Worm (Caenorhabditis elegans) whole organism, early embryonic: ENCODE data around the gene srab-21.

Source experiments
- B0310.2 ChIP-seq: sonication (generic microtip); optimal IDR thresholded peaks from 2 replicates; lab custom pipeline; 2016; ENCODE audit warnings: mild to moderate bottlenecking, missing genetic modification characterization, missing compliant biosample characterization
- F13C5.2 ChIP-seq: sonication (generic microtip); optimal IDR thresholded peaks from 2 replicates; lab custom pipeline; 2017; ENCODE audit warnings: mild to moderate bottlenecking, missing genetic modification characterization, inconsistent platforms, missing compliant biosample characterization
- aly-1 ChIP-seq: sonication (generic microtip); optimal IDR thresholded peaks from 2 replicates; lab custom pipeline; 2016; ENCODE audit warnings: missing genetic modification characterization, missing compliant biosample characterization
- ama-1 ChIP-seq: fragments of 150-350 bp; optimal IDR thresholded peaks from 2 replicates; lab custom pipeline; 2014
- ceh-13 ChIP-seq: fragments of 200-800 bp; sonication (Bioruptor generic); optimal IDR thresholded peaks from 2 replicates; lab custom pipeline; 2018; ENCODE audit warnings: mild to moderate bottlenecking, missing genetic modification characterization, missing compliant biosample characterization
- ceh-36 ChIP-seq: sonication (generic microtip); optimal IDR thresholded peaks from 2 replicates; lab custom pipeline; 2016; ENCODE audit warnings: missing genetic modification characterization, inconsistent platforms, missing compliant biosample characterization
- ets-7 ChIP-seq: sonication (generic microtip); optimal IDR thresholded peaks from 2 replicates; lab custom pipeline; 2016; ENCODE audit warnings: missing genotype, missing genetic modification characterization, missing compliant biosample characterization
- flt-1 ChIP-seq: fragments of 200-800 bp; sonication (Bioruptor generic); IDR thresholded peaks from 2 replicates; pipeline ENCODE4 v1.3.6; 2022; ENCODE audit warnings: missing genetic modification characterization, missing compliant biosample characterization
- hmbx-1 ChIP-seq: sonication (generic microtip); optimal IDR thresholded peaks from 2 replicates; lab custom pipeline; 2016; ENCODE audit warnings: mild to moderate bottlenecking, missing genetic modification characterization, missing compliant biosample characterization
- hmg-4 ChIP-seq: fragments of 200-800 bp; sonication (Bioruptor generic); optimal IDR thresholded peaks from 2 replicates; lab custom pipeline; 2018; ENCODE audit warnings: mild to moderate bottlenecking, missing genetic modification characterization, missing compliant biosample characterization
- hnd-1 ChIP-seq: sonication (generic microtip); optimal IDR thresholded peaks from 2 replicates; lab custom pipeline; 2016; ENCODE audit warnings: missing genetic modification characterization, missing compliant biosample characterization
- pes-1 ChIP-seq: fragments of 200-800 bp; sonication (Bioruptor generic); IDR thresholded peaks from 2 replicates; pipeline ENCODE4 v1.3.6; 2022; ENCODE audit warnings: missing genetic modification reagents, missing genetic modification characterization, missing compliant biosample characterization
- scrt-1 ChIP-seq: fragments of 200-800 bp; sonication (Bioruptor generic); IDR thresholded peaks from 2 replicates; pipeline ENCODE4 v1.3.6; 2022; ENCODE audit warnings: missing genetic modification characterization, missing compliant biosample characterization
- sea-1 ChIP-seq: fragments of 200-800 bp; sonication (Bioruptor generic); conservative IDR thresholded peaks from 2 replicates; pipeline ENCODE4 v1.3.6; 2022; ENCODE audit warnings: missing genetic modification characterization, missing compliant biosample characterization
- tbx-11 ChIP-seq: fragments of 200-800 bp; sonication (Bioruptor generic); IDR thresholded peaks from 2 replicates; pipeline ENCODE4 v1.3.6; 2022; ENCODE audit warnings: missing genetic modification characterization, missing compliant biosample characterization
- tbx-37 ChIP-seq: fragments of 200-800 bp; sonication (Bioruptor generic); conservative IDR thresholded peaks from 2 replicates; pipeline ENCODE4 v1.3.6; 2022; ENCODE audit warnings: missing genetic modification reagents, missing genetic modification characterization, missing compliant biosample characterization
- tra-4 ChIP-seq: sonication (generic microtip); optimal IDR thresholded peaks from 2 replicates; lab custom pipeline; 2017; ENCODE audit warnings: missing genetic modification characterization, missing compliant biosample characterization

Gene srab-21

ce11 chrV:3428697-3429096 is 4.5 kb upstream of the srab-21 start, which contains the start of gene srab-20:
Gene srab-20 (plus strand): TSS chrV:3428997.
- TF ChIP-seq hnd-1 (tag; lab: Kevin White, UChicago), result no peak
- no peak for TF ChIP-seq F13C5.2 (tag; lab: Kevin White, UChicago)
- TF ChIP-seq ceh-13 (GFP tag; lab: Kevin White, UChicago), result no peak
- TF ChIP-seq tra-4 (tag; lab: Kevin White, UChicago), result no peak
- TF ChIP-seq tbx-11 (GFP tag; lab: Robert Waterston, UW), result no peak
- TF ChIP-seq ceh-36 (tag; lab: Kevin White, UChicago), result no peak
- TF ChIP-seq B0310.2 (tag; lab: Kevin White, UChicago), result no peak
- TF ChIP-seq hmg-4 (GFP tag; lab: Kevin White, UChicago), result no peak
- TF ChIP-seq ets-7 (tag; lab: Kevin White, UChicago), result no peak
- TF ChIP-seq aly-1 (tag; lab: Kevin White, UChicago), result no peak
- no peak for TF ChIP-seq scrt-1 (GFP tag; lab: Robert Waterston, UW)
- TF ChIP-seq flt-1, result no peak
- no peak for TF ChIP-seq tbx-37 (GFP tag; lab: Robert Waterston, UW)
- no peak for TF ChIP-seq hmbx-1 (tag; lab: Kevin White, UChicago)
- TF ChIP-seq sea-1 (GFP tag; lab: Robert Waterston, UW), result no peak
- TF ChIP-seq pes-1 (GFP tag; lab: Robert Waterston, UW), result no peak
- TF ChIP-seq ama-1 (lab: Kevin White, UChicago), result no peak

ce11 chrV:3426076-3426475 is 1.8 kb upstream of the srab-21 start, which contains the start of gene srab-22:
Gene srab-22 (plus strand): TSS chrV:3426376.
- TF ChIP-seq B0310.2 (tag; lab: Kevin White, UChicago) (no peak), aly-1 (tag; lab: Kevin White, UChicago) (no peak), ceh-13 (GFP tag; lab: Kevin White, UChicago) (no peak), ceh-36 (tag; lab: Kevin White, UChicago) (no peak), flt-1 (no peak), hmbx-1 (tag; lab: Kevin White, UChicago) (no peak), pes-1 (GFP tag; lab: Robert Waterston, UW) (no peak), ama-1 (lab: Kevin White, UChicago) (no peak), tbx-37 (GFP tag; lab: Robert Waterston, UW) (no peak), ets-7 (tag; lab: Kevin White, UChicago) (no peak), F13C5.2 (tag; lab: Kevin White, UChicago) (no peak), tra-4 (tag; lab: Kevin White, UChicago) (no peak), hnd-1 (tag; lab: Kevin White, UChicago) (no peak), sea-1 (GFP tag; lab: Robert Waterston, UW) (no peak), tbx-11 (GFP tag; lab: Robert Waterston, UW) (no peak)

DNA sequence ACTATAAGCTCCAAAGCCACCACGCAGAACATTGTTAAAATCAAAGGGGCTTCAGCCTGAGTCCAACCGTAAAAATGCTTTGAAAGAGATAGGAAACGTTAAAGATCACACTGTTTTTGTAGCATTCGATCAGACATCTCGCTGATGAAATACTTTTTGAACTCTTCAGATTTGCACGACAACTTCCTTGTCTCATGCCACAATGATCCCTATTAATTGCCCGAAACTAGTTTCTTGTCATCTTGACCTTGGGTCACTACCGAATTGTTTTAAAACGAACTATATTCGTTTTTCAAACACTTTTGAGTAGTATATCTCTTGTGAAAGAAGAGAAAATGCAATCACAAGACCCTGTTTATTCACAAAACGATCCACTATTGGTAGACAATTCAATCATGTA is 6.3 kb downstream of the srab-21 start, which contains the start of gene T20D4.3:
T20D4.3 (plus strand) TSS at position 301 of the 400 bp plus-strand sequence.
- TF ChIP-seq pes-1 (GFP tag; lab: Robert Waterston, UW), result no peak
- TF ChIP-seq flt-1, result no peak
- TF ChIP-seq ama-1 (lab: Kevin White, UChicago), result no peak
- no peak for TF ChIP-seq scrt-1 (GFP tag; lab: Robert Waterston, UW)
- no peak for TF ChIP-seq B0310.2 (tag; lab: Kevin White, UChicago)
- TF ChIP-seq hmg-4 (GFP tag; lab: Kevin White, UChicago), result no peak
- no peak for TF ChIP-seq tbx-11 (GFP tag; lab: Robert Waterston, UW)
- TF ChIP-seq hmbx-1 (tag; lab: Kevin White, UChicago), result no peak
- no peak for TF ChIP-seq ceh-36 (tag; lab: Kevin White, UChicago)

DNA sequence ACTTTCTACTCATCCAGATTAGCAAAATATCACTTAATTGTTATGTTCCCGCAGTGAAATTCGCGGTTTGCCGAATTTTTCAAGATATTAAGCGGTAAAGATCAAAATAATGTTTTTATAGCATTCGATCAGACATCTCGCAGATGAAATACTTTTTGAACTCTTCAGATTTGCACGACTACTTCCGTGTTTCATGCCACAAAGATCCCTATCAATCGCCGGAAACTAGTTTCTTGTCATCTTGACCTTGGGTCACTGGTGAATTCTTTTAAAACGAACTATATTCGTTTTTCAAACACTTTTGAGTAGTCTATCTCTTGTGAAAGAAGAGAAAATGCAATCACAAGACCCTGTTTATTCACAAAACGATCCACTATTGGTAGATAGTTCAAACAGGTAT is 11.2 kb downstream of the srab-21 start, which contains the start of gene txt-11:
txt-11 (plus strand) TSS at position 301 of the 400 bp plus-strand sequence.
- TF ChIP-seq ceh-36 (tag; lab: Kevin White, UChicago) (no peak), scrt-1 (GFP tag; lab: Robert Waterston, UW) (no peak), pes-1 (GFP tag; lab: Robert Waterston, UW) (no peak), tra-4 (tag; lab: Kevin White, UChicago) (no peak), tbx-11 (GFP tag; lab: Robert Waterston, UW) (no peak), hmg-4 (GFP tag; lab: Kevin White, UChicago) (no peak), sea-1 (GFP tag; lab: Robert Waterston, UW) (no peak), aly-1 (tag; lab: Kevin White, UChicago) (no peak), hnd-1 (tag; lab: Kevin White, UChicago) (no peak), flt-1 (no peak), ama-1 (lab: Kevin White, UChicago) (no peak), B0310.2 (tag; lab: Kevin White, UChicago) (no peak), hmbx-1 (tag; lab: Kevin White, UChicago) (no peak), ceh-13 (GFP tag; lab: Kevin White, UChicago) (no peak), ets-7 (tag; lab: Kevin White, UChicago) (no peak), tbx-37 (GFP tag; lab: Robert Waterston, UW) (no peak), F13C5.2 (tag; lab: Kevin White, UChicago) (no peak)

ce11 chrV:3410098-3410570 is 14.1 kb downstream of the srab-21 start, which contains the start of gene arrd-22:
Gene arrd-22 (plus strand): TSS chrV:3410520.
- TF ChIP-seq aly-1 (tag; lab: Kevin White, UChicago) (no peak), tbx-37 (GFP tag; lab: Robert Waterston, UW) (no peak), ama-1 (lab: Kevin White, UChicago) (no peak), sea-1 (GFP tag; lab: Robert Waterston, UW) (no peak), F13C5.2 (tag; lab: Kevin White, UChicago) (no peak), pes-1 (GFP tag; lab: Robert Waterston, UW) (no peak), hmg-4 (GFP tag; lab: Kevin White, UChicago) (no peak), hnd-1 (tag; lab: Kevin White, UChicago) (no peak), B0310.2 (tag; lab: Kevin White, UChicago) (no peak)

DNA sequence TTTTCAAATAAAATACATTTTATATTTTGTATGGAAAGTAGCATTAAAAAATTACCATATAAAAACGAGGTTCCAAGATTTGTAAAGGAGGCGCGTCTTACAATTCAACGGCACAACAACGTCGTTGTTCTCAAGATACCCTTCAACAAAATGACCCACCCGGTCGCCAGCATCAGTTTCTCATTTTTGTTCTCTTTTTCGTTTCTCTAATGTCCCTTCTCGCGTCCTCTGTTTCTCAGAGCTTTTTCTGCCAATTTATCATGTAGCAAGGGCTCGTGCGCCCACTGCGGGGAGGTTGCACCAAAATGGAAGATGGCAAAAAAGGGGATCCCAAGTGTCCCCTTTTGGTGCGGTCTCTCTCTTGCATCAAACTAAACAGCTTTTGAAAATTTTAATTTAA is 14.7 kb downstream of the srab-21 start:
- TF ChIP-seq ceh-13 (GFP tag; lab: Kevin White, UChicago), result no peak
- no peak for TF ChIP-seq B0310.2 (tag; lab: Kevin White, UChicago)
- no peak for TF ChIP-seq hmg-4 (GFP tag; lab: Kevin White, UChicago)
- TF ChIP-seq ets-7 (tag; lab: Kevin White, UChicago), result no peak
- TF ChIP-seq ceh-36 (tag; lab: Kevin White, UChicago), result no peak
- TF ChIP-seq sea-1 (GFP tag; lab: Robert Waterston, UW), result no peak
- no peak for TF ChIP-seq hnd-1 (tag; lab: Kevin White, UChicago)
- TF ChIP-seq F13C5.2 (tag; lab: Kevin White, UChicago), result no peak
- TF ChIP-seq tra-4 (tag; lab: Kevin White, UChicago), result no peak
- TF ChIP-seq ama-1 (lab: Kevin White, UChicago), result no peak
- no peak for TF ChIP-seq tbx-37 (GFP tag; lab: Robert Waterston, UW)
- no peak for TF ChIP-seq flt-1
- TF ChIP-seq aly-1 (tag; lab: Kevin White, UChicago), result no peak
- no peak for TF ChIP-seq scrt-1 (GFP tag; lab: Robert Waterston, UW)
- no peak for TF ChIP-seq pes-1 (GFP tag; lab: Robert Waterston, UW)
- no peak for TF ChIP-seq tbx-11 (GFP tag; lab: Robert Waterston, UW)
- TF ChIP-seq hmbx-1 (tag; lab: Kevin White, UChicago), result no peak
